Worm (Caenorhabditis elegans) whole organism, late embryonic: Measurements from ENCODE around the gene M110.8.

Experiments used
- fax-1 ChIP-seq: sonication (generic microtip); optimal IDR thresholded peaks from 2 replicates; lab custom pipeline; 2016; ENCODE audit warnings: missing genotype, missing genetic modification characterization, missing compliant biosample characterization
- fkh-10 ChIP-seq: fragments of 150-350 bp; optimal IDR thresholded peaks from 2 replicates; lab custom pipeline; 2014; ENCODE audit warnings: missing biosample characterization, missing genetic modification reagents, missing genetic modification characterization
- fkh-6 ChIP-seq: sonication (generic microtip); optimal IDR thresholded peaks from 2 replicates; lab custom pipeline; 2016; ENCODE audit warnings: missing genetic modification characterization, missing compliant biosample characterization
- pha-4 ChIP-seq: fragments of 150-350 bp; optimal IDR thresholded peaks from 2 replicates; lab custom pipeline; 2018; ENCODE audit warnings: missing biosample characterization, missing genetic modification reagents, missing genetic modification characterization
- unc-3 ChIP-seq, 2 experiments: fragments of 200-800 bp in 1 of 2; sonication (Bioruptor generic) in 1 of 2; sonication (generic microtip) in 1 of 2; conservative IDR thresholded peaks in 1 of 2; optimal IDR thresholded peaks in 1 of 2; 2 replicates each; pipeline versions ENCODE4 v1.3.6 to Lab custom; 2016 to 2022; ENCODE audit warnings: missing compliant biosample characterization in 2 of 2, missing genetic modification characterization in 2 of 2, missing genetic modification reagents in 1 of 2

ce11 chrII:8160916-8161315, 48.5 kb downstream of the M110.8 start:
- TF ChIP-seq fkh-10 (GFP tag; lab: Kevin White, UChicago) (no peak), fax-1 (no peak), pha-4 (tag; lab: Kevin White, UChicago) (no peak), unc-3 (GFP tag; conservative IDR thresholded peaks at IDR 0.05; lab: Robert Waterston, UW) (no peak), unc-3 (tag; optimal IDR thresholded peaks at IDR 0.05; lab: Kevin White, UChicago) (no peak), fkh-6 (tag; lab: Kevin White, UChicago) (no peak)
